Worm (Caenorhabditis elegans): Measurements from ENCODE around the gene B0554.1.

Gene B0554.1

DNA sequence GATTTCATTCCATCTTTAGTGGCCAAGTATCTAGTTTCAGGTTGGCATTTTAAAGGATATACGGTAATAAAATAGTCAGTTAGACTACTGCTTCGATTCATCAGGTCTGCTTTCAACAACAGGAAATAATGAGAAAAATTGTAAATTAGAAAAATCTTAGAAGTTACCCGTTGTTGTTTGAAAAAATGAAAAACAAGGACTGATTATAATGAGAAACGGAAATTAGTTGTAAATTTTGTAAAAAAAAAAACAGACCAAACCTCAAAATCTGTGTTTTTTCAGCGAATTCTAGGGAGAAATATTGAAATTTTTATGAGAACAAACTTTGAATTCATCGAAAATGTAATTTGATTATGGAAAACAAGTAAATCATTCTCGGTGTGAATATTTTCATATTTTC, 35.2 kb upstream of the B0554.1 start, which contains the start of gene srh-62:
Gene srh-62 (minus strand): TSS at position 101 of the 400 bp plus-strand sequence.
- TF ChIP-seq Y55F3AM.14 (GFP tag; optimal IDR thresholded peaks at IDR 0.05), result no peak
- no peak for TF ChIP-seq F13H6.1 (tag; optimal IDR thresholded peaks at IDR 0.05)
- TF ChIP-seq mbf-1 (tag; optimal IDR thresholded peaks at IDR 0.05), result no peak
- TF ChIP-seq unc-62 (GFP tag; optimal IDR thresholded peaks at IDR 0.05), result no peak
- TF ChIP-seq lin-11 (tag; optimal IDR thresholded peaks at IDR 0.05), result no peak
- TF ChIP-seq unc-39 (tag; optimal IDR thresholded peaks at IDR 0.05), result no peak
- no peak for TF ChIP-seq ceh-82 (tag; optimal IDR thresholded peaks at IDR 0.05)
- no peak for TF ChIP-seq nhr-12 (tag; optimal IDR thresholded peaks at IDR 0.05)
- no peak for TF ChIP-seq ztf-11 (tag; optimal IDR thresholded peaks at IDR 0.05)
- no peak for TF ChIP-seq nhr-25 (tag; optimal IDR thresholded peaks at IDR 0.05)
- TF ChIP-seq nhr-11 (tag; optimal IDR thresholded peaks at IDR 0.05), result no peak
- TF ChIP-seq alr-1 (tag; optimal IDR thresholded peaks at IDR 0.05), result no peak
- TF ChIP-seq ztf-4 (tag; optimal IDR thresholded peaks at IDR 0.05), result no peak
- TF ChIP-seq aly-2 (tag; optimal IDR thresholded peaks at IDR 0.05), result no peak
- no peak for TF ChIP-seq lin-39 (tag; optimal IDR thresholded peaks at IDR 0.05)
- no peak for TF ChIP-seq sma-9 (GFP tag; optimal IDR thresholded peaks at IDR 0.05)
- no peak for TF ChIP-seq sma-9 (tag; optimal IDR thresholded peaks at IDR 0.05)
- TF ChIP-seq nhr-10 (tag; optimal IDR thresholded peaks at IDR 0.05), result no peak
- no peak for TF ChIP-seq fos-1 (tag; optimal IDR thresholded peaks at IDR 0.05)
- no peak for TF ChIP-seq nhr-77 (tag; optimal IDR thresholded peaks at IDR 0.05)
- TF ChIP-seq sem-4 (tag; optimal IDR thresholded peaks at IDR 0.05), result no peak

DNA sequence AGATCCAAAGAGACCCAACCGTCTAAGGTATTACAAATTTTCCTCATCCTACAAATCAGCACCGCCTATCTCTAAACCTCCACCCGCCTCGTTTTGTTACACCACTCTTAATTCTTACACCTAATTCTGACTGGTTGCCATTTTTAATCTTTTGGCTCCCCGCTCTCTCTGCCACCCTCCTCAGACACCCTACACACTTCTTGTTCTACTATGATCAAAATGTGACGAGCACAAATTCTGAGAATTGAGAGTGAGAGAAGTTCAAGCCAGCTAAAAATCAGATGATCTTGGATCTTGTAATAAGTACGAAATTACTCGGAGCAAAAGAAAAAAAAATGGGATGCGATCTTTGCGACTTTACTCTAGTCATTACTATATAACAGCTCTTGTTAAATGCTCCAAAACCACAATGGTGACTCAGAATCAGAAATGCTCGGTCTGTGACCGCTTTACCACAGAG, 34.0 kb upstream of the B0554.1 start, which contains the start of gene nhr-252:
Gene nhr-252 (plus strand): TSS at position 410 of the 460 bp plus-strand sequence.
- TF ChIP-seq sma-9 (GFP tag; optimal IDR thresholded peaks at IDR 0.05) (peak; percentile 35), sma-9 (tag; optimal IDR thresholded peaks at IDR 0.05) (no peak), ZK546.5 (tag; optimal IDR thresholded peaks at IDR 0.05) (no peak)

DNA sequence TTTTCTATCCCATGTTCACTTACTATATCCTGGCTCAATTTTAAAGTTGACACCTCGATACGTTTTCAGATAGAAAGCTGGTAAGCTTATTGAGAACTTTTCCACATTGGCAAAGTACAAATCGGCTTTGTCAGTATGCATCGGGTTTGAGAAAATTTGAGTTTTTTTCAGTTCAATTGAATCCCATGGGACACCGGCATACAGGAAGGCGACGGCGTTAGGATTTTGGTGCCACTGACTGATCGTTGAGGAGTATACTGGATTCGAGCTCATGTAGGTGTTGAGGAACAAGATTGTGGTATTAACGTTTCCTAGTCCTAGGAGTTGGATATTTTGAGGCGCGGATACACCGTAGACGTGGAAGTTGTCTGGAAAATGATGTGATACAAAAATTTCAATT, 25.4 kb upstream of the B0554.1 start:
- TF ChIP-seq nhr-23 (tag; optimal IDR thresholded peaks at IDR 0.05) (no peak), unc-39 (tag; optimal IDR thresholded peaks at IDR 0.05) (no peak), ceh-82 (tag; optimal IDR thresholded peaks at IDR 0.05) (no peak), nhr-237 (tag; optimal IDR thresholded peaks at IDR 0.05) (no peak), ztf-1 (GFP tag; conservative IDR thresholded peaks at IDR 0.05) (no peak), snpc-4 (tag; optimal IDR thresholded peaks at IDR 0.05) (no peak), nhr-129 (tag; optimal IDR thresholded peaks at IDR 0.05) (no peak), crh-2 (tag; optimal IDR thresholded peaks at IDR 0.05) (no peak), lin-13 (GFP tag; optimal IDR thresholded peaks at IDR 0.05) (no peak), skn-1 (tag; optimal IDR thresholded peaks at IDR 0.05) (no peak), mab-5 (tag; optimal IDR thresholded peaks at IDR 0.05) (no peak), lsy-2 (tag; optimal IDR thresholded peaks at IDR 0.05) (no peak), ZK546.5 (tag; optimal IDR thresholded peaks at IDR 0.05) (no peak), alr-1 (tag; optimal IDR thresholded peaks at IDR 0.05) (no peak), sma-3 (GFP tag; optimal IDR thresholded peaks at IDR 0.05) (no peak), nhr-6 (tag; optimal IDR thresholded peaks at IDR 0.05) (no peak)

DNA sequence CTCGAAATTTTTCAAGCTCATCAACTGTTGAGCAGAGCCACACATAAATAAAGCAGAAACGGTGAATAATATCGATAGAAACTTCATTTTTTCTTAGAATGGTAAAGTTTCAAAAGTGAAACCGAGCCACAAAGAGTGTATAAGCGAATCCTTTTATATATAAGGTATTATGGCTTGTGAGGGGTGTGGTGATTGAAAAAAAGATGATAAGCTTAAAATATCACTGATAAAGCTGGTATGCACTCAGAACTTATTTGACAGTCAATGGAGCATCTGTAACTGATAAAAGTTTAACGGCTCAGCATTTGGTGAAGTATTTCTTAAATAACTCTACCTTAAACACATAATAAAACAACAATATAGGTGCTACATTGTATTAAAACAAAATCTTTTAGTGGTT, 23.6 kb upstream of the B0554.1 start, which contains the start of gene dod-19:
Gene dod-19 (minus strand): TSS at position 130 of the 400 bp plus-strand sequence.
- TF ChIP-seq unc-39 (tag; optimal IDR thresholded peaks at IDR 0.05), result no peak
- no peak for TF ChIP-seq dmd-4 (tag; optimal IDR thresholded peaks at IDR 0.05)
- TF ChIP-seq fos-1 (tag; optimal IDR thresholded peaks at IDR 0.05), result peak; percentile 69
- peak; percentile 46 for TF ChIP-seq sma-9 (GFP tag; optimal IDR thresholded peaks at IDR 0.05)
- no peak for TF ChIP-seq sma-9 (tag; optimal IDR thresholded peaks at IDR 0.05)
- no peak for TF ChIP-seq aly-2 (tag; optimal IDR thresholded peaks at IDR 0.05)
- TF ChIP-seq skn-1 (tag; optimal IDR thresholded peaks at IDR 0.05), result no peak

DNA sequence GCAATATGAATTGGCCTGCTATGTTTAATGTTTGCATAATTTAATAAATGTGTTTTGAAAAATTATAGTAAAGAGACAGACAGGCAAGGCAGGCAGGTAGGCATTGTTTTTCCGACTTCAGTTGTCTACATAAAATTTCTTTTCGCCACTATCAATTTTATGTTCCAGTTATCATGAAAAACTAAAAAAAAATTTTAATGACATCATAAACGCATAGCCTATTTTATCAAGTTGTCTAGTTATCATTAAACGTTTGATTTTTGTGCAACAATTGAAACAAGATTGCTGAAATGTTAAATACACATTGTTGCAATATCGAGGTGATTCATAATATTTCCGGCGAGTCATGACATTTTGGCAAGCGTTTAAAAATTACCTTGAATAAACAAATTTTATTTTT, 23.1 kb upstream of the B0554.1 start:
- TF ChIP-seq nhr-77 (tag; optimal IDR thresholded peaks at IDR 0.05) (no peak), lin-39 (tag; optimal IDR thresholded peaks at IDR 0.05) (no peak), dmd-4 (tag; optimal IDR thresholded peaks at IDR 0.05) (no peak), ceh-16 (tag; optimal IDR thresholded peaks at IDR 0.05) (no peak), ceh-82 (tag; optimal IDR thresholded peaks at IDR 0.05) (no peak), fos-1 (tag; optimal IDR thresholded peaks at IDR 0.05) (peak; percentile 79), sma-3 (GFP tag; optimal IDR thresholded peaks at IDR 0.05) (no peak), nhr-12 (tag; optimal IDR thresholded peaks at IDR 0.05) (no peak), nhr-237 (tag; optimal IDR thresholded peaks at IDR 0.05) (no peak)

Data from whole organism, L2 larva.